Worm (Caenorhabditis elegans): ENCODE data around the gene Y71H2AM.29.
A peak's percentile ranks its signal among the peaks of the same experiment; 100 is the strongest.
"Not testable (repeated sequence)": the region's sequence is repeated elsewhere in the genome, so short reads cannot be mapped to it uniquely, and the experiment has no call there.

Y71H2AM.29 gene

ce11 chrIII:2875946-2876345, 43.4 kb downstream of the Y71H2AM.29 start (continued):
- no peak for TF ChIP-seq zip-11 (GFP tag; IDR thresholded peaks at IDR 0.05)
- no peak for TF ChIP-seq unc-39 (tag; optimal IDR thresholded peaks at IDR 0.05)
- peak; percentile 41 for TF ChIP-seq nhr-11 (tag; optimal IDR thresholded peaks at IDR 0.05)
- peak; percentile 58 for TF ChIP-seq nhr-10 (tag; optimal IDR thresholded peaks at IDR 0.05)
- no peak for TF ChIP-seq lin-39 (tag; optimal IDR thresholded peaks at IDR 0.05)
- TF ChIP-seq nhr-41 (GFP tag; IDR thresholded peaks at IDR 0.05): peak; percentile 93
- TF ChIP-seq dmd-6 (GFP tag; IDR thresholded peaks at IDR 0.05): peak; percentile 91
- TF ChIP-seq madf-9 (GFP tag; conservative IDR thresholded peaks at IDR 0.05): no peak
- TF ChIP-seq mdt-29 (GFP tag; IDR thresholded peaks at IDR 0.05): no peak
- peak; percentile 83 for TF ChIP-seq hlh-30 (tag; optimal IDR thresholded peaks at IDR 0.05; ENCODE audit: insufficient read depth)
- TF ChIP-seq ztf-11 (tag; optimal IDR thresholded peaks at IDR 0.05): no peak
- no peak for TF ChIP-seq ceh-44 (GFP tag; IDR thresholded peaks at IDR 0.05)
- no peak for TF ChIP-seq snpc-1.2 (GFP tag; IDR thresholded peaks at IDR 0.05)
- no peak for TF ChIP-seq lir-3 (tag; optimal IDR thresholded peaks at IDR 0.05)
- TF ChIP-seq ctbp-1 (GFP tag; IDR thresholded peaks at IDR 0.05): no peak
- no peak for TF ChIP-seq zip-2 (tag; optimal IDR thresholded peaks at IDR 0.05)
- TF ChIP-seq nhr-76 (tag; optimal IDR thresholded peaks at IDR 0.05): no peak
- no peak for TF ChIP-seq aly-2 (tag; optimal IDR thresholded peaks at IDR 0.05)

- TF ChIP-seq lin-38 (GFP tag; IDR thresholded peaks at IDR 0.05): 0 out of 2 replicates have a peak, but pooled peaks have one; percentile 12
- TF ChIP-seq vab-7 (GFP tag; IDR thresholded peaks at IDR 0.05): no peak
- TF ChIP-seq zfp-3 (GFP tag; conservative IDR thresholded peaks at IDR 0.05): no peak
- TF ChIP-seq hmg-1.1 (GFP tag; IDR thresholded peaks at IDR 0.05): no peak
- TF ChIP-seq F44E2.7 (GFP tag; IDR thresholded peaks at IDR 0.05): no peak
- TF ChIP-seq lin-13 (GFP tag; optimal IDR thresholded peaks at IDR 0.05): peak; percentile 59
These were observed 47.1 kb downstream of the Y71H2AM.29 start for ce11 chrIII:2879703-2880102.

ce11 chrIII:2881117-2881516, 48.5 kb downstream of the Y71H2AM.29 start:
- TF ChIP-seq dmd-6 (GFP tag; IDR thresholded peaks at IDR 0.05): no peak
- no peak for TF ChIP-seq lin-38 (GFP tag; IDR thresholded peaks at IDR 0.05)
- TF ChIP-seq ceh-82 (tag; optimal IDR thresholded peaks at IDR 0.05): no peak
- no peak for TF ChIP-seq lin-13 (GFP tag; optimal IDR thresholded peaks at IDR 0.05)
- peak; percentile 18 for TF ChIP-seq dve-1 (tag; optimal IDR thresholded peaks at IDR 0.05; ENCODE audit: insufficient read depth)
- TF ChIP-seq lsy-2 (tag; optimal IDR thresholded peaks at IDR 0.05): peak in 1 of 2 experiments; percentile 17
- TF ChIP-seq nhr-237 (tag; optimal IDR thresholded peaks at IDR 0.05): no peak
- no peak for TF ChIP-seq nhr-25 (tag; optimal IDR thresholded peaks at IDR 0.05; ENCODE audit: borderline replicate concordance, insufficient read depth)
- peak in 1 of 2 experiments; percentile 32 for TF ChIP-seq daf-16 (GFP tag; optimal IDR thresholded peaks at IDR 0.05)
- TF ChIP-seq daf-16 (tag; optimal IDR thresholded peaks at IDR 0.05): no peak
- TF ChIP-seq ces-1 (GFP tag; optimal IDR thresholded peaks at IDR 0.05): no peak
- no peak for TF ChIP-seq dmd-8 (GFP tag; IDR thresholded peaks at IDR 0.05)
- peak; percentile 13 for TF ChIP-seq hlh-11 (tag; optimal IDR thresholded peaks at IDR 0.05)

ce11 chrIII:2881989-2882388, 49.4 kb downstream of the Y71H2AM.29 start, which contains the start of gene F56F11.2:
TSS of gene F56F11.2 (plus strand) at chrIII:2882289.
- not testable (repeated sequence) for TF ChIP-seq Y48G9A.11 (GFP tag; IDR thresholded peaks at IDR 0.05); arid-1 (GFP tag; conservative IDR thresholded peaks at IDR 0.05); snpc-4 (tag; optimal IDR thresholded peaks at IDR 0.05)

Data from whole organism, L4 larva.